Fruit fly (Drosophila melanogaster) whole organism, embryonic: ENCODE measurements around the gene CG15201.

Experiments used
- CG2678 ChIP-seq: fragments of 200-800 bp; sonication (Bioruptor generic); optimal IDR thresholded peaks from 3 replicates; lab custom pipeline; 2019; ENCODE audit warnings: missing biosample characterization, mild to moderate bottlenecking, missing genetic modification characterization, moderate library complexity
- Hr78 ChIP-seq, 2 experiments: fragments of 200-800 bp in 1 of 2; fragments of >200 bp in 1 of 2; sonication (Bioruptor generic) in 1 of 2; optimal IDR thresholded peaks; 2 replicates each; lab custom pipeline; 2017 to 2019; ENCODE audit warnings: missing biosample characterization in 2 of 2, missing genetic modification characterization in 2 of 2, mild to moderate bottlenecking in 1 of 2, moderate library complexity in 1 of 2
- bcd ChIP-seq: fragments of 200-800 bp; sonication (Bioruptor generic); optimal IDR thresholded peaks from 2 replicates; lab custom pipeline; 2017; ENCODE audit warnings: missing biosample characterization, mild to moderate bottlenecking, missing genetic modification characterization

dm6 chrX:11182631-11183030 is 38.7 kb downstream of the CG15201 start, which contains the start of gene CG15200:
- TF ChIP-seq CG2678 (tag; lab: Kevin White, UChicago) (no peak), bcd (no peak), Hr78 (GFP tag; optimal IDR thresholded peaks at IDR 0.05; lab: Kevin White, UChicago) (no peak)
